Worm (Caenorhabditis elegans): ENCODE measurements around the gene gpr-1.

ce11 chrIII:8653875-8654386 lies 25.2 kb downstream of the gpr-1 start, which contains the start of gene F22B7.9:
- TF ChIP-seq F13C5.2 (tag; optimal IDR thresholded peaks at IDR 0.05) = no peak
- no peak for TF ChIP-seq aly-1 (tag; optimal IDR thresholded peaks at IDR 0.05)
- TF ChIP-seq ama-1 (optimal IDR thresholded peaks at IDR 0.05) = no peak
- no peak for TF ChIP-seq tbx-37 (GFP tag; conservative IDR thresholded peaks at IDR 0.05)
- no peak for TF ChIP-seq pes-1 (GFP tag; IDR thresholded peaks at IDR 0.05)
- TF ChIP-seq flt-1 (GFP tag; IDR thresholded peaks at IDR 0.05) = no peak
- no peak for TF ChIP-seq ceh-36 (tag; optimal IDR thresholded peaks at IDR 0.05)
- TF ChIP-seq hnd-1 (tag; optimal IDR thresholded peaks at IDR 0.05) = no peak
- TF ChIP-seq B0310.2 (tag; optimal IDR thresholded peaks at IDR 0.05) = no peak
